Worm (Caenorhabditis elegans) whole organism, late embryonic: ENCODE data around the gene oma-2.

Experiments
- C08G9.2 ChIP-seq: sonication (generic microtip); optimal IDR thresholded peaks from 2 replicates; lab custom pipeline; 2016; ENCODE audit warnings: mild to moderate bottlenecking, missing genetic modification characterization, moderate library complexity, missing compliant biosample characterization
- C38D4.7 ChIP-seq: fragments of 200-800 bp; sonication (Bioruptor generic); optimal IDR thresholded peaks from 2 replicates; lab custom pipeline; 2018; ENCODE audit warnings: mild to moderate bottlenecking, missing genetic modification characterization, moderate library complexity, missing compliant biosample characterization
- F13H6.1 ChIP-seq: sonication (generic microtip); optimal IDR thresholded peaks from 2 replicates; lab custom pipeline; 2016; ENCODE audit warnings: missing genetic modification characterization, missing compliant biosample characterization
- K02D7.2 ChIP-seq: sonication (generic microtip); optimal IDR thresholded peaks from 2 replicates; lab custom pipeline; 2017; ENCODE audit warnings: mild to moderate bottlenecking, missing genetic modification characterization, missing compliant biosample characterization
- K09A11.1 ChIP-seq: sonication (generic microtip); optimal IDR thresholded peaks from 2 replicates; lab custom pipeline; 2017; ENCODE audit warnings: antibody characterized with exemption, mild to moderate bottlenecking, missing genetic modification characterization, missing compliant biosample characterization; ENCODE audit not compliant: insufficient read depth
- ahr-1 ChIP-seq: sonication (generic microtip); optimal IDR thresholded peaks from 2 replicates; lab custom pipeline; 2016; ENCODE audit warnings: missing genetic modification characterization, missing compliant biosample characterization
- ama-1 ChIP-seq: fragments of 150-350 bp; optimal IDR thresholded peaks from 2 replicates; lab custom pipeline; 2014
- ceh-18 ChIP-seq: sonication (generic microtip); optimal IDR thresholded peaks from 2 replicates; lab custom pipeline; 2016; ENCODE audit warnings: missing genetic modification characterization, missing compliant biosample characterization
- ceh-19 ChIP-seq: fragments of 200-800 bp; sonication (Bioruptor generic); optimal IDR thresholded peaks from 2 replicates; lab custom pipeline; 2018; ENCODE audit warnings: mild to moderate bottlenecking, missing genetic modification characterization, missing compliant biosample characterization
- ceh-22 ChIP-seq: sonication (generic microtip); optimal IDR thresholded peaks from 2 replicates; lab custom pipeline; 2017; ENCODE audit warnings: missing biosample characterization, missing genetic modification characterization
- ceh-24 ChIP-seq: sonication (generic microtip); optimal IDR thresholded peaks from 2 replicates; lab custom pipeline; 2016; ENCODE audit warnings: mild to moderate bottlenecking, missing genetic modification characterization, missing compliant biosample characterization
- ceh-31 ChIP-seq: sonication (generic microtip); optimal IDR thresholded peaks from 2 replicates; lab custom pipeline; 2016; ENCODE audit warnings: missing genetic modification characterization, missing compliant biosample characterization
- ceh-34 ChIP-seq: sonication (generic microtip); optimal IDR thresholded peaks from 2 replicates; lab custom pipeline; 2016; ENCODE audit warnings: mild to moderate bottlenecking, missing genetic modification characterization, missing compliant biosample characterization
- che-1 ChIP-seq: sonication (generic microtip); optimal IDR thresholded peaks from 2 replicates; lab custom pipeline; 2016; ENCODE audit warnings: mild to moderate bottlenecking, missing genetic modification characterization, missing compliant biosample characterization
- dve-1 ChIP-seq: sonication (generic microtip); optimal IDR thresholded peaks from 2 replicates; lab custom pipeline; 2017; ENCODE audit warnings: antibody characterized with exemption, mild to moderate bottlenecking, missing genetic modification characterization, missing compliant biosample characterization
- elt-4 ChIP-seq: sonication (generic microtip); optimal IDR thresholded peaks from 2 replicates; lab custom pipeline; 2016; ENCODE audit warnings: missing genetic modification characterization, missing compliant biosample characterization
- ets-4 ChIP-seq: sonication (generic microtip); optimal IDR thresholded peaks from 2 replicates; lab custom pipeline; 2016; ENCODE audit warnings: missing genetic modification characterization, missing compliant biosample characterization
- fax-1 ChIP-seq: sonication (generic microtip); optimal IDR thresholded peaks from 2 replicates; lab custom pipeline; 2016; ENCODE audit warnings: missing genotype, missing genetic modification characterization, missing compliant biosample characterization
- fkh-10 ChIP-seq: fragments of 150-350 bp; optimal IDR thresholded peaks from 2 replicates; lab custom pipeline; 2014; ENCODE audit warnings: missing biosample characterization, missing genetic modification reagents, missing genetic modification characterization
- fkh-6 ChIP-seq: sonication (generic microtip); optimal IDR thresholded peaks from 2 replicates; lab custom pipeline; 2016; ENCODE audit warnings: missing genetic modification characterization, missing compliant biosample characterization
- gmeb-2 ChIP-seq: sonication (generic microtip); optimal IDR thresholded peaks from 2 replicates; lab custom pipeline; 2016; ENCODE audit warnings: missing genetic modification characterization, inconsistent platforms, missing compliant biosample characterization
- hlh-13 ChIP-seq: fragments of 200-800 bp; sonication (Bioruptor generic); optimal IDR thresholded peaks from 2 replicates; lab custom pipeline; 2018; ENCODE audit warnings: mild to moderate bottlenecking, missing genetic modification characterization, missing compliant biosample characterization
- hlh-15 ChIP-seq: sonication (generic microtip); optimal IDR thresholded peaks from 2 replicates; lab custom pipeline; 2016; ENCODE audit warnings: missing genetic modification characterization, missing compliant biosample characterization
- hlh-30 ChIP-seq: sonication (generic microtip); optimal IDR thresholded peaks from 2 replicates; lab custom pipeline; 2017; ENCODE audit warnings: antibody characterized with exemption, missing genetic modification characterization, missing compliant biosample characterization; ENCODE audit not compliant: insufficient read depth
- hlh-6 ChIP-seq: sonication (generic microtip); optimal IDR thresholded peaks from 2 replicates; lab custom pipeline; 2016; ENCODE audit warnings: missing genotype, missing genetic modification characterization, missing compliant biosample characterization
- hlh-8 ChIP-seq: sonication (generic microtip); optimal IDR thresholded peaks from 2 replicates; lab custom pipeline; 2016; ENCODE audit warnings: missing genotype, missing genetic modification characterization, missing compliant biosample characterization
- lin-11 ChIP-seq: fragments of 200-800 bp; sonication (Bioruptor generic); optimal IDR thresholded peaks from 2 replicates; lab custom pipeline; 2018; ENCODE audit warnings: mild to moderate bottlenecking, missing genetic modification characterization, missing compliant biosample characterization
- madf-2 ChIP-seq: sonication (generic microtip); optimal IDR thresholded peaks from 2 replicates; lab custom pipeline; 2017; ENCODE audit warnings: missing genetic modification characterization, missing compliant biosample characterization
- mec-3 ChIP-seq: sonication (generic microtip); optimal IDR thresholded peaks from 2 replicates; lab custom pipeline; 2016; ENCODE audit warnings: borderline replicate concordance, missing genetic modification characterization, missing compliant biosample characterization
- odd-2 ChIP-seq: sonication (generic microtip); optimal IDR thresholded peaks from 2 replicates; lab custom pipeline; 2017; ENCODE audit warnings: antibody characterized with exemption, mild to moderate bottlenecking, missing genetic modification characterization, missing compliant biosample characterization
- pag-3 ChIP-seq: sonication (generic microtip); optimal IDR thresholded peaks from 2 replicates; lab custom pipeline; 2016; ENCODE audit warnings: missing compliant biosample characterization, missing genetic modification characterization, borderline replicate concordance
- pat-9 ChIP-seq: fragments of 200-800 bp; sonication (Bioruptor generic); optimal IDR thresholded peaks from 2 replicates; lab custom pipeline; 2018; ENCODE audit warnings: mild to moderate bottlenecking, missing genetic modification characterization, moderate library complexity, missing compliant biosample characterization
- pax-1 ChIP-seq: fragments of 150-350 bp; optimal IDR thresholded peaks from 2 replicates; lab custom pipeline; 2014; ENCODE audit warnings: missing biosample characterization, missing genetic modification characterization
- pha-2 ChIP-seq: sonication (generic microtip); optimal IDR thresholded peaks from 2 replicates; lab custom pipeline; 2017; ENCODE audit warnings: mild to moderate bottlenecking, missing genetic modification characterization, missing compliant biosample characterization
- pqm-1 ChIP-seq: sonication (generic microtip); optimal IDR thresholded peaks from 2 replicates; lab custom pipeline; 2016; ENCODE audit warnings: missing genetic modification characterization, missing compliant biosample characterization
- rnt-1 ChIP-seq: sonication (generic microtip); optimal IDR thresholded peaks from 2 replicates; lab custom pipeline; 2016; ENCODE audit warnings: missing genetic modification characterization, missing compliant biosample characterization
- sdc-2 ChIP-seq: sonication (generic microtip); optimal IDR thresholded peaks from 2 replicates; lab custom pipeline; 2016; ENCODE audit warnings: missing genotype, missing genetic modification characterization, missing compliant biosample characterization
- sox-2 ChIP-seq: fragments of 200-800 bp; sonication (Bioruptor generic); IDR thresholded peaks from 2 replicates; pipeline ENCODE4 v1.3.6; 2022; ENCODE audit warnings: missing genetic modification reagents, missing genetic modification characterization, missing compliant biosample characterization
- syd-9 ChIP-seq: sonication (generic microtip); optimal IDR thresholded peaks from 2 replicates; lab custom pipeline; 2016; ENCODE audit warnings: mild to moderate bottlenecking, missing genetic modification characterization, moderate library complexity, missing compliant biosample characterization
- tbx-2 ChIP-seq: sonication (generic microtip); optimal IDR thresholded peaks from 2 replicates; lab custom pipeline; 2016; ENCODE audit warnings: missing genetic modification characterization, missing compliant biosample characterization
- unc-3 ChIP-seq, 2 experiments: fragments of 200-800 bp in 1 of 2; sonication (Bioruptor generic) in 1 of 2; sonication (generic microtip) in 1 of 2; conservative IDR thresholded peaks in 1 of 2; optimal IDR thresholded peaks in 1 of 2; 2 replicates each; pipeline versions ENCODE4 v1.3.6 to Lab custom; 2016 to 2022; ENCODE audit warnings: missing compliant biosample characterization in 2 of 2, missing genetic modification characterization in 2 of 2, missing genetic modification reagents in 1 of 2
- unc-42 ChIP-seq: sonication (generic microtip); optimal IDR thresholded peaks from 2 replicates; lab custom pipeline; 2016; ENCODE audit warnings: missing genotype, missing genetic modification characterization, missing compliant biosample characterization
- unc-55 ChIP-seq: sonication (generic microtip); optimal IDR thresholded peaks from 2 replicates; lab custom pipeline; 2017; ENCODE audit warnings: missing biosample characterization, missing genetic modification reagents, missing genetic modification characterization
- unc-86 ChIP-seq: sonication (generic microtip); optimal IDR thresholded peaks from 2 replicates; lab custom pipeline; 2016; ENCODE audit warnings: missing genetic modification characterization, missing compliant biosample characterization
- zip-5 ChIP-seq: sonication (generic microtip); optimal IDR thresholded peaks from 2 replicates; lab custom pipeline; 2016; ENCODE audit warnings: missing genetic modification characterization, missing compliant biosample characterization

Gene oma-2

ce11 chrV:7994570-7994969 is 34.7 kb upstream of the oma-2 start, which contains the start of gene ceh-76:
Gene ceh-76, minus strand, starts transcription at chrV:7994670.
- TF ChIP-seq pax-1 (tag; lab: Kevin White, UChicago), result no peak
- TF ChIP-seq, all 69 proteins: peak for 0

- TF ChIP-seq ceh-34 (tag; lab: Kevin White, UChicago) (no peak), ahr-1 (tag; lab: Kevin White, UChicago) (no peak), ets-4 (no peak), odd-2 (no peak), unc-86 (tag; lab: Kevin White, UChicago) (no peak), ama-1 (lab: Kevin White, UChicago) (no peak), hlh-8 (tag; lab: Kevin White, UChicago) (no peak), hlh-6 (tag; lab: Kevin White, UChicago) (no peak), rnt-1 (no peak), C08G9.2 (no peak), ceh-19 (no peak), syd-9 (tag; lab: Kevin White, UChicago) (no peak)
Observed at ce11 chrV:7995165-7995564, 34.1 kb upstream of the oma-2 start.

ce11 chrV:7995878-7996277 is 33.4 kb upstream of the oma-2 start, which contains the start of gene Y97E10AR.2:
Gene Y97E10AR.2, plus strand, starts transcription at chrV:7996178.
- no peak for TF ChIP-seq fax-1 (tag; lab: Kevin White, UChicago)
- TF ChIP-seq unc-42 (tag; lab: Kevin White, UChicago), result no peak
- TF ChIP-seq ets-4, result no peak
- TF ChIP-seq dve-1 (tag; lab: Kevin White, UChicago), result no peak
- TF ChIP-seq tbx-2 (tag; lab: Kevin White, UChicago), result no peak
- no peak for TF ChIP-seq gmeb-2
- TF ChIP-seq lin-11, result no peak
- TF ChIP-seq hlh-8 (tag; lab: Kevin White, UChicago), result no peak
- no peak for TF ChIP-seq K09A11.1
- TF ChIP-seq madf-2, result no peak
- TF ChIP-seq fkh-10 (GFP tag; lab: Kevin White, UChicago), result no peak
- no peak for TF ChIP-seq unc-3 (GFP tag; conservative IDR thresholded peaks at IDR 0.05; lab: Robert Waterston, UW)
- no peak for TF ChIP-seq unc-3 (tag; optimal IDR thresholded peaks at IDR 0.05; lab: Kevin White, UChicago)
- no peak for TF ChIP-seq ceh-24 (tag; lab: Kevin White, UChicago)
- TF ChIP-seq ceh-31 (tag; lab: Kevin White, UChicago), result no peak
- no peak for TF ChIP-seq sox-2 (GFP tag; lab: Robert Waterston, UW)
- no peak for TF ChIP-seq ceh-22 (tag; lab: Kevin White, UChicago)
- TF ChIP-seq mec-3 (tag; lab: Kevin White, UChicago), result no peak
- no peak for TF ChIP-seq zip-5 (tag; lab: Kevin White, UChicago)
- TF ChIP-seq hlh-6 (tag; lab: Kevin White, UChicago), result no peak
- TF ChIP-seq pat-9, result no peak
- TF ChIP-seq, all 69 proteins: peak for 0

ce11 chrV:8000929-8001513 is 28.2 kb upstream of the oma-2 start, which contains the start of gene Y97E10AR.1:
Gene Y97E10AR.1, plus strand, starts transcription at chrV:8001463.
- TF ChIP-seq sdc-2 (tag; lab: Kevin White, UChicago) (peak; percentile 29), madf-2 (peak; percentile 36), F13H6.1 (tag; lab: Kevin White, UChicago) (peak; percentile 68), ceh-18 (tag; lab: Kevin White, UChicago) (peak; percentile 98), C38D4.7 (GFP tag; lab: Kevin White, UChicago) (peak; percentile 31), pha-2 (no peak), hlh-8 (tag; lab: Kevin White, UChicago) (peak; percentile 77), pqm-1 (tag; lab: Kevin White, UChicago) (peak; percentile 12), ceh-31 (tag; lab: Kevin White, UChicago) (peak; percentile 89), C08G9.2 (peak; percentile 18), K02D7.2 (tag; lab: Kevin White, UChicago) (no peak), dve-1 (tag; lab: Kevin White, UChicago) (peak; percentile 70), hlh-15 (tag; lab: Kevin White, UChicago) (no peak), hlh-30 (tag; lab: Kevin White, UChicago) (peak; percentile 92), rnt-1 (peak; percentile 58), hlh-13 (GFP tag; lab: Kevin White, UChicago) (no peak), pag-3 (peak; percentile 3), unc-55 (GFP tag; lab: Kevin White, UChicago) (peak; percentile 67), fkh-10 (GFP tag; lab: Kevin White, UChicago) (no peak), fkh-6 (peak; percentile 62), che-1 (tag; lab: Kevin White, UChicago) (no peak), unc-42 (tag; lab: Kevin White, UChicago) (peak; percentile 86), fax-1 (tag; lab: Kevin White, UChicago) (no peak), ets-4 (peak; percentile 61), ceh-19 (peak; percentile 78), elt-4 (no peak)
